Worm (Caenorhabditis elegans) whole organism, L1 larva: ENCODE results near the gene F22F4.4.

Experiments
- C04F5.9 ChIP-seq: sonication (generic microtip); optimal IDR thresholded peaks from 2 replicates; lab custom pipeline; 2016; ENCODE audit warnings: missing genetic modification characterization, missing compliant biosample characterization
- C16A3.4 ChIP-seq: fragments of 150-350 bp; optimal IDR thresholded peaks from 2 replicates; lab custom pipeline; 2014; ENCODE audit warnings: missing biosample characterization, missing genetic modification characterization
- C34B4.2 ChIP-seq: sonication (generic microtip); optimal IDR thresholded peaks from 2 replicates; lab custom pipeline; 2017; ENCODE audit warnings: mild to moderate bottlenecking, missing genetic modification characterization, missing compliant biosample characterization
- Y116A8C.19 ChIP-seq: sonication (generic microtip); optimal IDR thresholded peaks from 2 replicates; lab custom pipeline; 2016; ENCODE audit warnings: missing compliant biosample characterization, missing genetic modification characterization, borderline replicate concordance
- alr-1 ChIP-seq: fragments of 200-800 bp; sonication (Bioruptor generic); optimal IDR thresholded peaks from 2 replicates; lab custom pipeline; 2018; ENCODE audit warnings: borderline replicate concordance, mild to moderate bottlenecking, missing genetic modification characterization, missing compliant biosample characterization
- ama-1 ChIP-seq: fragments of 150-350 bp; optimal IDR thresholded peaks from 2 replicates; lab custom pipeline; 2014
- ceh-8 ChIP-seq: fragments of 200-800 bp; sonication (Bioruptor generic); optimal IDR thresholded peaks from 2 replicates; lab custom pipeline; 2018; ENCODE audit warnings: mild to moderate bottlenecking, missing genetic modification characterization, moderate library complexity, missing compliant biosample characterization
- efl-1 ChIP-seq, 4 experiments: fragments of 150-350 bp; optimal IDR thresholded peaks in 3 of 4; peaks in 1 of 4; 1 replicate in 1 of 4; 2 replicates in 3 of 4; lab custom pipeline; 2014; ENCODE audit warnings: missing biosample characterization in 2 of 4, missing genetic modification characterization in 2 of 4, missing genetic modification reagents in 2 of 4
- elt-2 ChIP-seq: sonication (generic microtip); optimal IDR thresholded peaks from 2 replicates; lab custom pipeline; 2016; ENCODE audit warnings: missing genetic modification characterization, mild to moderate bottlenecking, inconsistent platforms, missing compliant biosample characterization, missing genetic modification reagents
- elt-3 ChIP-seq, 6 experiments: fragments of 150-350 bp in 1 of 6; sonication (generic microtip); optimal IDR thresholded peaks; 2 replicates each; lab custom pipeline; 2017 to 2018; ENCODE audit warnings: missing biosample characterization in 6 of 6, missing genetic modification characterization in 6 of 6, inconsistent platforms in 1 of 6
- fkh-10 ChIP-seq: sonication (generic microtip); optimal IDR thresholded peaks from 2 replicates; lab custom pipeline; 2017; ENCODE audit warnings: missing biosample characterization, missing genetic modification reagents, missing genetic modification characterization
- fos-1 ChIP-seq: fragments of 150-350 bp; optimal IDR thresholded peaks from 2 replicates; lab custom pipeline; 2014; ENCODE audit warnings: missing biosample characterization, missing genetic modification characterization
- hlh-4 ChIP-seq: sonication (generic microtip); optimal IDR thresholded peaks from 2 replicates; lab custom pipeline; 2016; ENCODE audit warnings: mild to moderate bottlenecking, missing genetic modification characterization, missing compliant biosample characterization
- hpl-2 ChIP-seq: fragments of 150-350 bp; optimal IDR thresholded peaks from 2 replicates; lab custom pipeline; 2014; ENCODE audit warnings: missing biosample characterization, missing genetic modification reagents, missing genetic modification characterization
- irx-1 ChIP-seq: sonication (generic microtip); optimal IDR thresholded peaks from 2 replicates; lab custom pipeline; 2016; ENCODE audit warnings: missing genetic modification characterization, missing compliant biosample characterization
- isw-1 ChIP-seq: fragments of 200-800 bp; sonication (Bioruptor generic); IDR thresholded peaks from 2 replicates; pipeline ENCODE4 v1.3.6; 2022; ENCODE audit warnings: missing genetic modification characterization, missing compliant biosample characterization
- lin-13 ChIP-seq: fragments of 150-350 bp; optimal IDR thresholded peaks from 2 replicates; lab custom pipeline; 2014; ENCODE audit warnings: missing biosample characterization, missing genetic modification reagents, missing genetic modification characterization
- lin-14 ChIP-seq: fragments of 200-800 bp; sonication (Bioruptor generic); optimal IDR thresholded peaks from 2 replicates; lab custom pipeline; 2018; ENCODE audit warnings: mild to moderate bottlenecking, missing genetic modification characterization, moderate library complexity, missing compliant biosample characterization
- mab-9 ChIP-seq: fragments of 200-800 bp; sonication (Bioruptor generic); IDR thresholded peaks from 2 replicates; pipeline ENCODE4 v1.3.6; 2022; ENCODE audit warnings: missing genetic modification reagents, missing genetic modification characterization, missing compliant biosample characterization
- mdl-1 ChIP-seq, 2 experiments: fragments of 150-350 bp; optimal IDR thresholded peaks; 2 replicates each; lab custom pipeline; 2014 to 2017; ENCODE audit warnings: missing biosample characterization in 2 of 2, missing genetic modification characterization in 2 of 2, inconsistent platforms in 1 of 2
- mef-2 ChIP-seq: fragments of 150-350 bp; optimal IDR thresholded peaks from 2 replicates; lab custom pipeline; 2014; ENCODE audit warnings: missing biosample characterization, missing genetic modification characterization
- nhr-19 ChIP-seq: fragments of 200-800 bp; sonication (Bioruptor generic); conservative IDR thresholded peaks from 2 replicates; pipeline ENCODE4 v1.3.6; 2022; ENCODE audit warnings: missing genetic modification characterization, missing compliant biosample characterization
- nhr-20 ChIP-seq: sonication (generic microtip); optimal IDR thresholded peaks from 2 replicates; lab custom pipeline; 2016; ENCODE audit warnings: mild to moderate bottlenecking, missing genetic modification characterization, missing compliant biosample characterization
- nhr-237 ChIP-seq: fragments of 150-350 bp; optimal IDR thresholded peaks from 2 replicates; lab custom pipeline; 2014; ENCODE audit warnings: missing biosample characterization, missing genetic modification characterization
- nhr-76 ChIP-seq: sonication (generic microtip); optimal IDR thresholded peaks from 2 replicates; lab custom pipeline; 2017; ENCODE audit warnings: missing biosample characterization, missing genetic modification characterization
- nhr-84 ChIP-seq: sonication (generic microtip); optimal IDR thresholded peaks from 2 replicates; lab custom pipeline; 2017; ENCODE audit warnings: missing biosample characterization, missing genetic modification characterization
- nhr-90 ChIP-seq: sonication (generic microtip); optimal IDR thresholded peaks from 2 replicates; lab custom pipeline; 2016; ENCODE audit warnings: mild to moderate bottlenecking, missing genetic modification characterization, missing compliant biosample characterization; ENCODE audit not compliant: poor library complexity
- pax-3 ChIP-seq: fragments of 200-800 bp; sonication (Bioruptor generic); optimal IDR thresholded peaks from 2 replicates; lab custom pipeline; 2018; ENCODE audit warnings: mild to moderate bottlenecking, missing genetic modification characterization, moderate library complexity, missing compliant biosample characterization
- snpc-4 ChIP-seq: fragments of 150-350 bp; optimal IDR thresholded peaks from 2 replicates; lab custom pipeline; 2014; ENCODE audit warnings: missing biosample characterization, missing genetic modification characterization
- sptf-1 ChIP-seq: fragments of 150-350 bp; optimal IDR thresholded peaks from 2 replicates; lab custom pipeline; 2014; ENCODE audit warnings: missing biosample characterization, missing genetic modification characterization
- swsn-7 ChIP-seq: sonication (generic microtip); optimal IDR thresholded peaks from 2 replicates; lab custom pipeline; 2016; ENCODE audit warnings: missing genetic modification characterization, missing compliant biosample characterization
- unc-130 ChIP-seq: fragments of 150-350 bp; optimal IDR thresholded peaks from 2 replicates; lab custom pipeline; 2017; ENCODE audit warnings: missing biosample characterization, missing genetic modification characterization, inconsistent platforms
- xbp-1 ChIP-seq: sonication (generic microtip); optimal IDR thresholded peaks from 2 replicates; lab custom pipeline; 2016; ENCODE audit warnings: missing genetic modification characterization, missing compliant biosample characterization
- zag-1 ChIP-seq: fragments of 150-350 bp; optimal IDR thresholded peaks from 2 replicates; lab custom pipeline; 2014; ENCODE audit warnings: missing biosample characterization, missing genetic modification characterization
- zip-4 ChIP-seq: fragments of 200-800 bp; sonication (Bioruptor generic); optimal IDR thresholded peaks from 2 replicates; lab custom pipeline; 2018; ENCODE audit warnings: mild to moderate bottlenecking, missing genetic modification characterization, moderate library complexity, missing compliant biosample characterization
- ztf-11 ChIP-seq, 2 experiments: sonication (generic microtip); optimal IDR thresholded peaks; 2 replicates each; lab custom pipeline; 2016 to 2017; ENCODE audit warnings: missing genetic modification characterization in 2 of 2, missing biosample characterization in 1 of 2, missing compliant biosample characterization in 1 of 2

Gene F22F4.4

ce11 chrX:5995613-5996206 is 5.6 kb downstream of the F22F4.4 start, which contains the start of gene inx-3:
TSS of gene inx-3 (plus strand) at chrX:5996156.
- no peak for TF ChIP-seq unc-130 (tag; lab: Kevin White, UChicago)
- no peak for TF ChIP-seq xbp-1 (tag; lab: Kevin White, UChicago)
- TF ChIP-seq C34B4.2 (tag; lab: Kevin White, UChicago) = no peak
- TF ChIP-seq ztf-11 (tag; optimal IDR thresholded peaks at IDR 0.05; lab: Kevin White, UChicago) = no peak
- no peak for TF ChIP-seq nhr-20 (tag; lab: Kevin White, UChicago)
- TF ChIP-seq ceh-8 = no peak
- no peak for TF ChIP-seq isw-1 (GFP tag; lab: Robert Waterston, UW)
- TF ChIP-seq, all 84 proteins: peak for 0

DNA sequence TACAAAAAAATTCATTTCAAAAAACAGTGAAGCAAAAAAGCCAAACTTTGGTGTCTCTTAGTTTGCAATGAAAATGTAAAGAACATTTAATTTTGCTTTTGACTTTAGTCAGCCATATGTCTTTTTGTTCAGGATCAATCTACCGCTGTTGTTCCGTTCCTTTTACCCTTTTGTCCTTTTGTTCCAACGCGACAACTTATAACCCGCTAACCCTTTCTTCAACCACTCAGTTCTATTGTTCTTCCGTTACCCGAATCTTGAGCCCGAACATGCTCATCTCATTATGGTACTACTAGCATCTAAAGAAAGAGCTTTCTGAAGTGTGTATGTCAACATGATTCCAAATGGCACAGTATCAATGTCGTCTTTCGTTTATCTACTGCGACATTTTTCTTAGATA is 7.3 kb downstream of the F22F4.4 start:
- TF ChIP-seq snpc-4 (tag; lab: Kevin White, UChicago) (no peak), lin-14 (no peak), mab-9 (no peak), sptf-1 (tag; lab: Kevin White, UChicago) (no peak), zip-4 (no peak), swsn-7 (tag; lab: Kevin White, UChicago) (no peak), C16A3.4 (tag; lab: Kevin White, UChicago) (no peak), C04F5.9 (tag; lab: Kevin White, UChicago) (no peak), hpl-2 (GFP tag; lab: Kevin White, UChicago) (no peak), mef-2 (tag; lab: Kevin White, UChicago) (no peak), elt-2 (tag; lab: Kevin White, UChicago) (no peak), nhr-76 (tag; lab: Kevin White, UChicago) (no peak), alr-1 (tag; lab: Kevin White, UChicago) (no peak), irx-1 (no peak), fos-1 (no peak), nhr-237 (tag; lab: Kevin White, UChicago) (no peak)

DNA sequence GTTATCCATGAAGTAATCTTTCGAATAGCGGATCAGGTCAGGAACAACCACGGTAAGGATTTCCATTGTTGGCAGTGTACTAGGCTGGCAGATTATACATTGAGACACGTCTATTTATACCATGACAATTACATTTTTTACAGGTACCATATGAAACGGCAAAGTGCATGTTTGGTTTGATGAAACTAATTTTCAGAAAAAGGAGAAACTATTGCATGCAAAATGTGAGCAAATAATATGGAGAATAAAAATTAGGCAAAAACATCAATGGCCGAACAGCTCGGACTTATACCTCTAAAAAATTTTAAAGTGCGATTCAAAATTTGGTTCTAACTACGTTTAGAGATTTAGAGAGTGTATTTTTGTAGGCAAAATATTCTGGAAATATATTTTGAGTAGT is 8.6 kb downstream of the F22F4.4 start, which contains the start of gene F22F4.5:
Gene F22F4.5 (minus strand): TSS at position 101 of the 400 bp plus-strand sequence.
- TF ChIP-seq efl-1 (optimal IDR thresholded peaks at IDR 0.05; lab: Kevin White, UChicago) (no peak), efl-1 (GFP tag; optimal IDR thresholded peaks at IDR 0.05 in 1 of 2; lab: Kevin White, UChicago) (peak in 1 of 2 experiments; percentile 33), mef-2 (tag; lab: Kevin White, UChicago) (no peak)

ce11 chrX:5987910-5988309 is 13.4 kb downstream of the F22F4.4 start:
- no peak for TF ChIP-seq nhr-90 (tag; lab: Kevin White, UChicago)
- no peak for TF ChIP-seq ama-1 (lab: Kevin White, UChicago)
- no peak for TF ChIP-seq C34B4.2 (tag; lab: Kevin White, UChicago)
- TF ChIP-seq nhr-19 (GFP tag; lab: Robert Waterston, UW) = no peak
- no peak for TF ChIP-seq hpl-2 (GFP tag; lab: Kevin White, UChicago)
- TF ChIP-seq lin-13 = no peak
- peak; percentile 4 for TF ChIP-seq fkh-10
- TF ChIP-seq lin-14 = peak; percentile 53
- no peak for TF ChIP-seq pax-3 (tag; lab: Kevin White, UChicago)
- TF ChIP-seq hlh-4 (tag; lab: Kevin White, UChicago) = no peak
- no peak for TF ChIP-seq nhr-84 (tag; lab: Kevin White, UChicago)
- TF ChIP-seq Y116A8C.19 (tag; lab: Kevin White, UChicago) = no peak
- TF ChIP-seq zag-1 (tag; lab: Kevin White, UChicago) = no peak

DNA sequence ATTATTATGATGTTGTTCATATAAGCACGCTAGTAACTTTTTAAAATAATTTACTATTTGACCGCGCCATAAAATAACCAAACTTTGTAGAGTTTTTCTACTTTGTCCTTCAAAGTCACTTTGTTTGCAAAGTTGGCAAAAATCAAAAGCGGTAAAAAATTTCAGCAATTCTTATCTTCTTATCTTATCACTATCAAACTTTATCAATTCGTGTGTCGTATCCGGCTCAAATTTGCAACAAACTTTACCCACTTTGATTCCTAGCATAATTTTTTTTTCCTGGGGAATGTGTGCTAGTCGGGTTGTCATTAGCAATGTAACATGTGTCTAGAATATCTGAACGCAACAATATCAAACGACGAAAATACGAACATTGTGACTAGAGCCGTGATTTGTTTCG is 15.6 kb downstream of the F22F4.4 start:
- TF ChIP-seq elt-2 (tag; lab: Kevin White, UChicago) = peak; percentile 72
- TF ChIP-seq fkh-10 = no peak
- no peak for TF ChIP-seq efl-1 (optimal IDR thresholded peaks at IDR 0.05; lab: Kevin White, UChicago)
- peak in 1 of 2 experiments; percentile 17 for TF ChIP-seq efl-1 (GFP tag; optimal IDR thresholded peaks at IDR 0.05 in 1 of 2; lab: Kevin White, UChicago)
- no peak for TF ChIP-seq mdl-1 (tag; optimal IDR thresholded peaks at IDR 0.05; lab: Kevin White, UChicago)
- TF ChIP-seq ceh-8 = no peak
- TF ChIP-seq elt-3 (tag; optimal IDR thresholded peaks at IDR 0.05; lab: Kevin White, UChicago) = no peak
